Fruit fly (Drosophila melanogaster): ENCODE measurements around the gene CG15456.

The CG15456 gene

DNA sequence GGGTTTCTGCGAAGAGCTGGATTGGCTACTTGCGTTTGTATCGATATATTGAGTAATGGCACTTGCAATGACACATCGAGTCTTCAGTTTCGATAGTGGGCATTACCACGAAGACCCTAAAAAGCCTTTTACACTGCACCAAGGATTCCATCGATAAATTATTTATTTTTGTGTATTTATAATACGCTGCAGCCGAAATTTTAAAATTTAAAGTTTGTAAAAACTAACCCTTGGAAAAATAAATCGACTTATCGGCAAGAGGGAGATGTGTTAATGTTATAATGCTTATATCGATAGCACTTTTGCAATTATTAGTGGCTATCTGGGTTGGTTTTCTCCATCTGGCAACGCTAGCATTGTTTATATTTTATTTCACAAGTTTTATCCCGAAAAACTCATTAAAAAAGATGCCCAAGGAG, 3.1 kb downstream of the CG15456 start, which contains the start of the genes Pp4-19C and cactin (continued):
- TF ChIP-seq CG12659 (GFP tag; optimal IDR thresholded peaks at IDR 0.05) (peak; percentile 29), mld (GFP tag; IDR thresholded peaks at IDR 0.05; ENCODE audit: partially characterized antibody) (peak; percentile 71; the same call in 1 of the 3 replicates), Ptx1 (GFP tag; IDR thresholded peaks at IDR 0.05) (peak; percentile 31; the same call in 1 of the 2 replicates), CG14860 (GFP tag; IDR thresholded peaks at IDR 0.05; ENCODE audit: partially characterized antibody) (peak; percentile 94), kay (GFP tag; optimal IDR thresholded peaks at IDR 0.05) (peak; percentile 71), ap (GFP tag; IDR thresholded peaks at IDR 0.05) (no peak), CG13624 (GFP tag; optimal IDR thresholded peaks at IDR 0.05) (peak; percentile 24), CG17829 (tag; optimal IDR thresholded peaks at IDR 0.05) (peak; percentile 44), slp2 (GFP tag; optimal IDR thresholded peaks at IDR 0.05) (no peak), zfh2 (GFP tag; optimal IDR thresholded peaks at IDR 0.05) (peak; percentile 35), zen (tag; optimal IDR thresholded peaks at IDR 0.05) (peak; percentile 53), sna (GFP tag; IDR thresholded peaks at IDR 0.05; ENCODE audit: partially characterized antibody) (peak; percentile 86), CG4424 (GFP tag; optimal IDR thresholded peaks at IDR 0.05) (peak; percentile 14), CG10267 (tag; optimal IDR thresholded peaks at IDR 0.05) (peak; percentile 24), CG15514 (GFP tag; optimal IDR thresholded peaks at IDR 0.05) (peak; percentile 4), Dp (GFP tag; optimal IDR thresholded peaks at IDR 0.05) (peak; percentile 24), CG1024 (GFP tag; IDR thresholded peaks at IDR 0.05) (no peak), Nf-YC (tag; optimal IDR thresholded peaks at IDR 0.05) (peak; percentile 81), CG31441 (GFP tag; IDR thresholded peaks at IDR 0.05) (no peak), Doc3 (GFP tag; IDR thresholded peaks at IDR 0.05; ENCODE audit: partially characterized antibody) (peak; percentile 84), CG13775 (GFP tag; optimal IDR thresholded peaks at IDR 0.05) (peak; percentile 7), caup (GFP tag; optimal IDR thresholded peaks at IDR 0.05; ENCODE audit: severe bottlenecking) (no peak), sens (GFP tag) (peak; percentile 79), Dref (GFP tag; IDR thresholded peaks at IDR 0.05) (peak; percentile 77), CG34224 (GFP tag; IDR thresholded peaks at IDR 0.05; ENCODE audit: partially characterized antibody) (peak; percentile 83), CG42726 (GFP tag; IDR thresholded peaks at IDR 0.05; ENCODE audit: partially characterized antibody) (peak; percentile 61; the same call in 1 of the 2 replicates), Lhr (GFP tag; optimal IDR thresholded peaks at IDR 0.05) (no peak), cg (GFP tag; optimal IDR thresholded peaks at IDR 0.05) (peak; percentile 49), CG6791 (GFP tag; IDR thresholded peaks at IDR 0.05; ENCODE audit: partially characterized antibody) (peak; percentile 83), Sry-δ (GFP tag; optimal IDR thresholded peaks at IDR 0.05) (peak; percentile 90), Rfx (GFP tag; IDR thresholded peaks at IDR 0.05) (peak; percentile 30; the same call in 1 of the 2 replicates), vfl (GFP tag; optimal IDR thresholded peaks at IDR 0.05) (no peak), unc-4 (GFP tag; IDR thresholded peaks at IDR 0.05; ENCODE audit: partially characterized antibody) (peak; percentile 83), CG43689 (GFP tag; IDR thresholded peaks at IDR 0.05) (no peak), Abd-B (GFP tag; optimal IDR thresholded peaks at IDR 0.05) (peak; percentile 48), CG15696 (tag; optimal IDR thresholded peaks at IDR 0.05) (no peak), CG7556 (GFP tag; optimal IDR thresholded peaks at IDR 0.05) (no peak), so (GFP tag; IDR thresholded peaks at IDR 0.05) (no peak), CG9215 (GFP tag; IDR thresholded peaks at IDR 0.05) (peak; percentile 30; the same call in 1 of the 2 replicates), bbx (GFP tag; IDR thresholded peaks at IDR 0.05; ENCODE audit: partially characterized antibody) (no peak; the same call in 1 of the 2 replicates), mam (GFP tag; optimal IDR thresholded peaks at IDR 0.05) (peak; percentile 62), pho (GFP tag; optimal IDR thresholded peaks at IDR 0.05) (peak; percentile 19), Elba2 (GFP tag; optimal IDR thresholded peaks at IDR 0.05) (peak; percentile 30), sob (GFP tag; IDR thresholded peaks at IDR 0.05) (0 out of 2 replicates have a peak, but pooled peaks have one; percentile 25), ato (GFP tag; IDR thresholded peaks at IDR 0.05; ENCODE audit: partially characterized antibody) (peak; percentile 74), trem (tag; optimal IDR thresholded peaks at IDR 0.05) (peak; percentile 75), tna (GFP tag; IDR thresholded peaks at IDR 0.05; ENCODE audit: partially characterized antibody) (peak; percentile 61; the same call in 1 of the 2 replicates), Mad (GFP tag; optimal IDR thresholded peaks at IDR 0.05) (peak; percentile 44), MESR4 (GFP tag; optimal IDR thresholded peaks at IDR 0.05) (no peak)

Measured in whole organism, embryonic.